Fruit fly (Drosophila melanogaster) S2 (cell line): ENCODE results near the gene Nuf2.
A peak's percentile ranks its signal among the peaks of the same experiment; 100 is the strongest.

Experiments used
- CG8478 ChIP-seq: fragments of >200 bp; optimal IDR thresholded peaks from 2 replicates; lab custom pipeline; 2018
- CTCF ChIP-seq, 2 experiments: fragments of >200 bp; optimal IDR thresholded peaks; 2 replicates each; lab custom pipeline; 2018

DNA sequence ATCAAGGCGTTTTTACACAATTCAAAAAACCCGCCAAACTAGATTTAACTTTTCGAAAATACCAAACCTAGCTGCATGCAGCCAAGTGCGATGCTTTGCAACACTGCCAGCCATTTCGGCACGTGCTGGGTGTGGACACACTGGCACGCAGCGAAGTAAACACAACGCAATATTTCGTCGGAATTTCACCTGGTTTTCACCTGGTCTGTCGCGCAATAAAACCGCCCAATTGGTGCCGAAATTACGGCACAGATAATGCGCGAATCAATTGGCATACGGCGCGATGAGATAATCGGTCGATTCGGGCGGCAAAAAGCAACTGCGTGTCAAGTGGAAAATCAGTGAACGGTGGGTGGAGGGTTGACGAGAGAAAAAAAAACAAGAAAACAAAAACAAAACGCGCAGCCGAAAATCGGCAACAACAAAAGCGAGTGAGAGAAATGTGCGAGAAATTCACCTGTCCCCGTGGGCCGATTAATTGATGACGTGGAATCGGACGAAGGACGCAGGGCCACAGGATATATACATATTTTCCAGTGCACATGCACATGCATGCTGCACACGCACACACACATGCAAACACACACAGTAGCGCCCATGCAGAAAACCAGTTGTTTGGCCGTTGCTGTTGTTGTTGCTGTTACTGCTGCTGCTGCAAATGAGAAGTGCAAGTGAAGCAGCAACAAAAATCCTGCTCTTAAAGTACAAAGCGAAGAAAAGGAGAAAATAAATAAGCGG lies 9.3 kb downstream of the Nuf2 start, which contains the start of gene Mnn1:
- no peak for TF ChIP-seq CG8478 (lab: Kevin White, UChicago)
- peak; percentile 3 to 29 for TF ChIP-seq CTCF (optimal IDR thresholded peaks at IDR 0.05; lab: Kevin White, UChicago)
